Worm (Caenorhabditis elegans) whole organism, young adult: ENCODE measurements around the gene ZK742.3.

Experiments
- B0261.1 ChIP-seq: sonication (generic microtip); optimal IDR thresholded peaks from 2 replicates; lab custom pipeline; 2016; ENCODE audit warnings: mild to moderate bottlenecking, missing genetic modification characterization, moderate library complexity, missing compliant biosample characterization
- F49E8.2 ChIP-seq: sonication (generic microtip); optimal IDR thresholded peaks from 3 replicates; lab custom pipeline; 2017; ENCODE audit warnings: missing genetic modification characterization, mild to moderate bottlenecking, missing compliant biosample characterization, antibody characterized with exemption, moderate library complexity; ENCODE audit not compliant: insufficient read depth
- F52B5.7 ChIP-seq: sonication (generic microtip); optimal IDR thresholded peaks from 2 replicates; lab custom pipeline; 2016; ENCODE audit warnings: mild to moderate bottlenecking, missing genetic modification characterization, missing compliant biosample characterization
- ama-1 ChIP-seq, 3 experiments: fragments of 150-350 bp in 1 of 3; sonication (generic microtip) in 2 of 3; optimal IDR thresholded peaks; 2 replicates each; lab custom pipeline; 2014 to 2018; ENCODE audit warnings: missing biosample characterization in 2 of 3, missing genetic modification characterization in 2 of 3, missing genetic modification reagents in 2 of 3
- aptf-2 ChIP-seq: fragments of 200-800 bp; sonication (Bioruptor generic); conservative IDR thresholded peaks from 2 replicates; pipeline ENCODE4 v1.3.6; 2022; ENCODE audit warnings: missing genetic modification reagents, missing genetic modification characterization, missing compliant biosample characterization
- atf-7 ChIP-seq: sonication (generic microtip); optimal IDR thresholded peaks from 2 replicates; lab custom pipeline; 2017; ENCODE audit warnings: mild to moderate bottlenecking, missing genetic modification characterization, missing compliant biosample characterization
- egl-18 ChIP-seq: fragments of 200-800 bp; sonication (Bioruptor generic); IDR thresholded peaks from 2 replicates; pipeline ENCODE4 v1.3.6; 2022; ENCODE audit warnings: missing genetic modification reagents, missing genetic modification characterization, missing compliant biosample characterization
- egl-44 ChIP-seq: fragments of 200-800 bp; sonication (Bioruptor generic); IDR thresholded peaks from 2 replicates; pipeline ENCODE4 v1.3.6; 2022; ENCODE audit warnings: missing genetic modification reagents, missing genetic modification characterization, missing compliant biosample characterization
- fkh-3 ChIP-seq: sonication (generic microtip); optimal IDR thresholded peaks from 2 replicates; lab custom pipeline; 2016; ENCODE audit warnings: mild to moderate bottlenecking, missing genetic modification characterization, missing compliant biosample characterization
- madf-3 ChIP-seq: fragments of 200-800 bp; sonication (Bioruptor generic); IDR thresholded peaks from 2 replicates; pipeline ENCODE4 v1.3.6; 2022; ENCODE audit warnings: missing genetic modification reagents, missing genetic modification characterization, missing compliant biosample characterization
- nhr-90 ChIP-seq: sonication (generic microtip); optimal IDR thresholded peaks from 2 replicates; lab custom pipeline; 2016; ENCODE audit warnings: missing genotype, mild to moderate bottlenecking, missing genetic modification characterization, missing compliant biosample characterization
- tlf-1 ChIP-seq: fragments of 200-800 bp; sonication (Bioruptor generic); optimal IDR thresholded peaks from 2 replicates; lab custom pipeline; 2018; ENCODE audit warnings: mild to moderate bottlenecking, missing genetic modification characterization, missing compliant biosample characterization
- unc-130 ChIP-seq: sonication (generic microtip); optimal IDR thresholded peaks from 2 replicates; lab custom pipeline; 2016; ENCODE audit warnings: missing genetic modification reagents, missing genetic modification characterization, missing compliant biosample characterization
- unc-62 ChIP-seq: fragments of 150-350 bp; optimal IDR thresholded peaks from 2 replicates; lab custom pipeline; 2014; ENCODE audit warnings: missing biosample characterization, missing genetic modification reagents, missing genetic modification characterization

DNA sequence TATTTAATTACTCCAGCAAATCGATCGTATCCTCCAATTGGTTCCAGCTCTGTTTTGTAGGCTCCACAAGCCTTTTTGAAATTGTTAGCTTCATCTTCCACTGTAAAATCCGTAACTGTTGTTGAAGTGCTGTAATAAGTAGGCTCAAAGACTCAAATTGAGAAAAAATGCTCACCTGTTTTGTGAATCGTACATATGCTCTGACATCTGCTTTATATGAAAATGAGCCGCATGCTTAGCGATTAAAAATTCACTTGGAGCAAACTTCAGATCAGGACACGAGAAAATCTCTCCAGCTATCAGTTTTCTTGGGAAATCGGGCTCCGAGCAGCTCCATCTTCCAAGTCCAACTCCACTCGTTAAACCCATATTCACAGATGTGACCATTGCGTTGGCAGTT lies 1.3 kb downstream of the ZK742.3 start:
- TF ChIP-seq B0261.1 (tag; lab: Kevin White, UChicago) (no peak), tlf-1 (GFP tag; lab: Kevin White, UChicago) (no peak), madf-3 (GFP tag; lab: Robert Waterston, UW) (no peak), F52B5.7 (no peak), egl-18 (no peak), unc-62 (GFP tag; lab: Kevin White, UChicago) (no peak), ama-1 (optimal IDR thresholded peaks at IDR 0.05; lab: Kevin White, UChicago) (no peak), ama-1 (GFP tag; optimal IDR thresholded peaks at IDR 0.05; lab: Kevin White, UChicago) (no peak), aptf-2 (GFP tag; lab: Robert Waterston, UW) (no peak), egl-44 (GFP tag; lab: Robert Waterston, UW) (no peak), atf-7 (tag; lab: Kevin White, UChicago) (no peak), unc-130 (GFP tag; lab: Kevin White, UChicago) (no peak), F49E8.2 (tag; lab: Kevin White, UChicago) (no peak), nhr-90 (no peak), fkh-3 (tag; lab: Kevin White, UChicago) (no peak)
